Worm (Caenorhabditis elegans) whole organism, young adult: ENCODE data around the gene T07A5.7.
A peak's percentile ranks its signal among the peaks of the same experiment; 100 is the strongest.

Experiments used
- B0261.1 ChIP-seq: sonication (generic microtip); optimal IDR thresholded peaks from 2 replicates; lab custom pipeline; 2016; ENCODE audit warnings: mild to moderate bottlenecking, missing genetic modification characterization, moderate library complexity, missing compliant biosample characterization
- F57A8.1 ChIP-seq: fragments of 200-800 bp; sonication (Bioruptor generic); optimal IDR thresholded peaks from 2 replicates; lab custom pipeline; 2018; ENCODE audit warnings: mild to moderate bottlenecking, missing genetic modification characterization, moderate library complexity, missing compliant biosample characterization
- K12H6.12 ChIP-seq: fragments of 200-800 bp; sonication (Bioruptor generic); optimal IDR thresholded peaks from 2 replicates; lab custom pipeline; 2018; ENCODE audit warnings: mild to moderate bottlenecking, missing genetic modification characterization, missing compliant biosample characterization
- Y67H2A.10 ChIP-seq: fragments of 200-800 bp; sonication (Bioruptor generic); conservative IDR thresholded peaks from 2 replicates; pipeline ENCODE4 v1.3.6; 2022; ENCODE audit warnings: missing genetic modification reagents, missing genetic modification characterization, missing compliant biosample characterization
- Y95B8A.8 ChIP-seq: fragments of 200-800 bp; sonication (Bioruptor generic); IDR thresholded peaks from 2 replicates; pipeline ENCODE4 v1.3.6; 2022; ENCODE audit warnings: missing genetic modification reagents, missing genetic modification characterization, missing compliant biosample characterization
- akir-1 ChIP-seq: fragments of 200-800 bp; sonication (Bioruptor generic); optimal IDR thresholded peaks from 2 replicates; lab custom pipeline; 2018; ENCODE audit warnings: mild to moderate bottlenecking, missing genetic modification characterization, moderate library complexity, missing compliant biosample characterization
- aptf-2 ChIP-seq: fragments of 200-800 bp; sonication (Bioruptor generic); conservative IDR thresholded peaks from 2 replicates; pipeline ENCODE4 v1.3.6; 2022; ENCODE audit warnings: missing genetic modification reagents, missing genetic modification characterization, missing compliant biosample characterization
- aptf-3 ChIP-seq: fragments of 200-800 bp; sonication (Bioruptor generic); IDR thresholded peaks from 2 replicates; pipeline ENCODE4 v1.3.6; 2022; ENCODE audit warnings: missing genetic modification characterization, missing compliant biosample characterization
- atf-7 ChIP-seq: sonication (generic microtip); optimal IDR thresholded peaks from 2 replicates; lab custom pipeline; 2017; ENCODE audit warnings: mild to moderate bottlenecking, missing genetic modification characterization, missing compliant biosample characterization
- attf-6 ChIP-seq: fragments of 200-800 bp; sonication (Bioruptor generic); IDR thresholded peaks from 2 replicates; pipeline ENCODE4 v1.3.6; 2022; ENCODE audit warnings: missing genetic modification reagents, missing genetic modification characterization, missing compliant biosample characterization
- bed-1 ChIP-seq: fragments of 200-800 bp; sonication (Bioruptor generic); IDR thresholded peaks from 2 replicates; pipeline ENCODE4 v1.3.6; 2022; ENCODE audit warnings: missing genetic modification reagents, missing genetic modification characterization, missing compliant biosample characterization
- cebp-1 ChIP-seq, 2 experiments: fragments of 200-800 bp in 1 of 2; sonication (Bioruptor generic) in 1 of 2; sonication (generic microtip) in 1 of 2; IDR thresholded peaks in 1 of 2; optimal IDR thresholded peaks in 1 of 2; 2 replicates each; pipeline versions ENCODE4 v1.3.6 to Lab custom; 2017 to 2022; ENCODE audit warnings: missing compliant biosample characterization in 2 of 2, missing genetic modification characterization in 2 of 2, mild to moderate bottlenecking in 1 of 2, missing genetic modification reagents in 1 of 2, moderate library complexity in 1 of 2
- ceh-100 ChIP-seq: fragments of 200-800 bp; sonication (Bioruptor generic); IDR thresholded peaks from 2 replicates; pipeline ENCODE4 v1.3.6; 2022; ENCODE audit warnings: missing genetic modification reagents, missing genetic modification characterization, missing compliant biosample characterization
- ceh-58 ChIP-seq: fragments of 200-800 bp; sonication (Bioruptor generic); IDR thresholded peaks from 2 replicates; pipeline ENCODE4 v1.3.6; 2022; ENCODE audit warnings: missing genetic modification characterization, missing compliant biosample characterization
- dpff-1 ChIP-seq: sonication (generic microtip); optimal IDR thresholded peaks from 2 replicates; lab custom pipeline; 2017; ENCODE audit warnings: mild to moderate bottlenecking, missing genetic modification characterization, missing compliant biosample characterization
- dpl-1 ChIP-seq: fragments of 150-350 bp; optimal IDR thresholded peaks from 2 replicates; lab custom pipeline; 2014; ENCODE audit warnings: missing biosample characterization, missing genetic modification reagents, missing genetic modification characterization
- egl-44 ChIP-seq: fragments of 200-800 bp; sonication (Bioruptor generic); IDR thresholded peaks from 2 replicates; pipeline ENCODE4 v1.3.6; 2022; ENCODE audit warnings: missing genetic modification reagents, missing genetic modification characterization, missing compliant biosample characterization
- egrh-3 ChIP-seq: fragments of 200-800 bp; sonication (Bioruptor generic); IDR thresholded peaks from 2 replicates; pipeline ENCODE4 v1.3.6; 2022; ENCODE audit warnings: missing genetic modification reagents, missing genetic modification characterization, missing compliant biosample characterization
- fkh-3 ChIP-seq: sonication (generic microtip); optimal IDR thresholded peaks from 2 replicates; lab custom pipeline; 2016; ENCODE audit warnings: mild to moderate bottlenecking, missing genetic modification characterization, missing compliant biosample characterization
- hmg-20 ChIP-seq: fragments of 200-800 bp; sonication (Bioruptor generic); IDR thresholded peaks from 2 replicates; pipeline ENCODE4 v1.3.6; 2022; ENCODE audit warnings: missing genetic modification reagents, missing genetic modification characterization, missing compliant biosample characterization
- let-526 ChIP-seq: fragments of 200-800 bp; sonication (Bioruptor generic); IDR thresholded peaks from 2 replicates; pipeline ENCODE4 v1.3.6; 2022; ENCODE audit warnings: missing genetic modification reagents, missing genetic modification characterization, missing compliant biosample characterization
- lin-35 ChIP-seq, 3 experiments: fragments of 150-350 bp in 2 of 3; sonication (generic microtip) in 1 of 3; optimal IDR thresholded peaks; 2 replicates each; lab custom pipeline; 2014 to 2018; ENCODE audit warnings: missing biosample characterization in 3 of 3, missing genetic modification characterization in 3 of 3, missing genetic modification reagents in 3 of 3
- lin-40 ChIP-seq: sonication (generic microtip); optimal IDR thresholded peaks from 2 replicates; lab custom pipeline; 2016; ENCODE audit warnings: missing genetic modification characterization, mild to moderate bottlenecking, missing compliant biosample characterization, missing genotype, missing genetic modification reagents
- lin-54 ChIP-seq: fragments of 200-800 bp; sonication (Bioruptor generic); optimal IDR thresholded peaks from 2 replicates; lab custom pipeline; 2018; ENCODE audit warnings: mild to moderate bottlenecking, missing genetic modification characterization, missing compliant biosample characterization
- lsy-27 ChIP-seq: sonication (generic microtip); optimal IDR thresholded peaks from 2 replicates; lab custom pipeline; 2017; ENCODE audit warnings: missing genetic modification characterization, mild to moderate bottlenecking, missing compliant biosample characterization, antibody characterized with exemption, missing genotype, borderline replicate concordance; ENCODE audit not compliant: insufficient read depth
- madf-10 ChIP-seq: sonication (generic microtip); optimal IDR thresholded peaks from 2 replicates; lab custom pipeline; 2016; ENCODE audit warnings: mild to moderate bottlenecking, missing genetic modification characterization, missing compliant biosample characterization
- madf-8 ChIP-seq: fragments of 200-800 bp; sonication (Bioruptor generic); conservative IDR thresholded peaks from 2 replicates; pipeline ENCODE4 v1.3.6; 2022; ENCODE audit warnings: missing genetic modification reagents, missing genetic modification characterization, missing compliant biosample characterization
- mxl-1 ChIP-seq: sonication (generic microtip); optimal IDR thresholded peaks from 2 replicates; lab custom pipeline; 2016; ENCODE audit warnings: missing genetic modification characterization, missing compliant biosample characterization
- nfya-1 ChIP-seq: sonication (generic microtip); optimal IDR thresholded peaks from 2 replicates; lab custom pipeline; 2017; ENCODE audit warnings: antibody characterized with exemption, missing compliant biosample characterization, missing genetic modification characterization, borderline replicate concordance; ENCODE audit not compliant: insufficient read depth
- nfya-2 ChIP-seq: fragments of 200-800 bp; sonication (Bioruptor generic); IDR thresholded peaks from 2 replicates; pipeline ENCODE4 v1.3.6; 2022; ENCODE audit warnings: missing genetic modification reagents, missing genetic modification characterization, missing compliant biosample characterization
- nfyb-1 ChIP-seq: fragments of 200-800 bp; sonication (Bioruptor generic); IDR thresholded peaks from 2 replicates; pipeline ENCODE4 v1.3.6; 2022; ENCODE audit warnings: missing genetic modification reagents, missing genetic modification characterization, missing compliant biosample characterization
- nhr-120 ChIP-seq: fragments of 200-800 bp; sonication (Bioruptor generic); IDR thresholded peaks from 2 replicates; pipeline ENCODE4 v1.3.6; 2022; ENCODE audit warnings: missing genetic modification characterization, missing compliant biosample characterization
- nhr-179 ChIP-seq: sonication (generic microtip); optimal IDR thresholded peaks from 2 replicates; lab custom pipeline; 2016; ENCODE audit warnings: mild to moderate bottlenecking, missing genetic modification characterization, missing compliant biosample characterization
- nhr-80 ChIP-seq: sonication (generic microtip); optimal IDR thresholded peaks from 2 replicates; lab custom pipeline; 2016; ENCODE audit warnings: missing genetic modification characterization, missing compliant biosample characterization
- nhr-90 ChIP-seq: sonication (generic microtip); optimal IDR thresholded peaks from 2 replicates; lab custom pipeline; 2016; ENCODE audit warnings: missing genotype, mild to moderate bottlenecking, missing genetic modification characterization, missing compliant biosample characterization
- rec-8 ChIP-seq, 2 experiments: sonication (generic microtip); optimal IDR thresholded peaks; 2 replicates each; lab custom pipeline; 2016; ENCODE audit warnings: mild to moderate bottlenecking in 2 of 2, missing genetic modification characterization in 2 of 2, missing genetic modification reagents in 2 of 2, missing genotype in 2 of 2, missing biosample characterization in 1 of 2, missing compliant biosample characterization in 1 of 2, moderate library complexity in 1 of 2
- rpc-1 ChIP-seq, 2 experiments: fragments of 150-350 bp in 1 of 2; sonication (generic microtip) in 1 of 2; optimal IDR thresholded peaks; 2 replicates each; lab custom pipeline; 2014 to 2018; ENCODE audit warnings: missing biosample characterization in 1 of 2, missing genetic modification characterization in 1 of 2, missing genetic modification reagents in 1 of 2, missing genotype in 1 of 2
- snpc-1.1 ChIP-seq: sonication (generic microtip); optimal IDR thresholded peaks from 2 replicates; lab custom pipeline; 2017; ENCODE audit warnings: missing genetic modification characterization, mild to moderate bottlenecking, missing compliant biosample characterization, antibody characterized with exemption, moderate library complexity, missing genotype, missing genetic modification reagents; ENCODE audit not compliant: insufficient read depth
- snpc-3.4 ChIP-seq: sonication (generic microtip); optimal IDR thresholded peaks from 2 replicates; lab custom pipeline; 2017; ENCODE audit warnings: missing genetic modification characterization, mild to moderate bottlenecking, missing compliant biosample characterization, antibody characterized with exemption, moderate library complexity, missing genotype, missing genetic modification reagents
- tbp1 ChIP-seq: fragments of 200-800 bp; sonication (Bioruptor generic); optimal IDR thresholded peaks from 2 replicates; lab custom pipeline; 2018; ENCODE audit warnings: mild to moderate bottlenecking, missing genetic modification characterization, missing compliant biosample characterization
- tbx-9 ChIP-seq: sonication (generic microtip); optimal IDR thresholded peaks from 2 replicates; lab custom pipeline; 2016; ENCODE audit warnings: borderline replicate concordance, missing genetic modification characterization, inconsistent platforms, missing compliant biosample characterization
- unc-62 ChIP-seq: fragments of 150-350 bp; optimal IDR thresholded peaks from 2 replicates; lab custom pipeline; 2014; ENCODE audit warnings: missing biosample characterization, missing genetic modification reagents, missing genetic modification characterization
- ztf-18 ChIP-seq: sonication (generic microtip); optimal IDR thresholded peaks from 2 replicates; lab custom pipeline; 2016; ENCODE audit warnings: missing genotype, mild to moderate bottlenecking, missing genetic modification characterization, missing compliant biosample characterization
- ztf-26 ChIP-seq: sonication (generic microtip); optimal IDR thresholded peaks from 2 replicates; lab custom pipeline; 2017; ENCODE audit warnings: missing genetic modification characterization, missing compliant biosample characterization
- ztf-28 ChIP-seq: fragments of 200-800 bp; sonication (Bioruptor generic); IDR thresholded peaks from 2 replicates; pipeline ENCODE4 v1.3.6; 2022; ENCODE audit warnings: missing genetic modification reagents, missing genetic modification characterization, missing compliant biosample characterization
- ztf-6 ChIP-seq: fragments of 200-800 bp; sonication (Bioruptor generic); IDR thresholded peaks from 2 replicates; pipeline ENCODE4 v1.3.6; 2022; ENCODE audit warnings: missing genetic modification reagents, missing genetic modification characterization, missing compliant biosample characterization

The T07A5.7 gene

ce11 chrIII:10270778-10271307, 40.1 kb downstream of the T07A5.7 start, which contains the start of gene cnk-1 (continued):
- TF ChIP-seq tbx-9 (no peak), nhr-80 (tag; lab: Kevin White, UChicago) (peak; percentile 50), Y67H2A.10 (GFP tag; lab: Robert Waterston, UW) (peak; percentile 95), ztf-26 (peak; percentile 26), nfya-1 (tag; lab: Kevin White, UChicago) (no peak), bed-1 (GFP tag; lab: Robert Waterston, UW) (peak; percentile 92; the same call in 1 of the 2 replicates), lin-40 (tag; lab: Kevin White, UChicago) (peak; percentile 80), lsy-27 (tag; lab: Kevin White, UChicago) (no peak), rpc-1 (optimal IDR thresholded peaks at IDR 0.05; lab: Kevin White, UChicago) (no peak), rpc-1 (tag; optimal IDR thresholded peaks at IDR 0.05; lab: Kevin White, UChicago) (no peak), aptf-3 (GFP tag; lab: Robert Waterston, UW) (peak; percentile 93), hmg-20 (GFP tag; lab: Robert Waterston, UW) (peak; percentile 96), madf-8 (GFP tag; lab: Robert Waterston, UW) (peak; percentile 93), egl-44 (GFP tag; lab: Robert Waterston, UW) (peak; percentile 91), ztf-28 (peak; percentile 99), cebp-1 (GFP tag; IDR thresholded peaks at IDR 0.05; lab: Robert Waterston, UW) (peak; percentile 85), cebp-1 (tag; optimal IDR thresholded peaks at IDR 0.05; lab: Kevin White, UChicago) (peak; percentile 77), Y95B8A.8 (peak; percentile 97), aptf-2 (GFP tag; lab: Robert Waterston, UW) (peak; percentile 96), K12H6.12 (tag; lab: Kevin White, UChicago) (peak; percentile 77), attf-6 (GFP tag; lab: Robert Waterston, UW) (peak; percentile 81), rec-8 (tag; optimal IDR thresholded peaks at IDR 0.05; lab: Kevin White, UChicago) (peak in 1 of 2 experiments; percentile 58), fkh-3 (no peak), madf-10 (tag; lab: Kevin White, UChicago) (peak; percentile 63), ztf-18 (tag; lab: Kevin White, UChicago) (peak; percentile 91), lin-54 (peak; percentile 84), unc-62 (GFP tag; lab: Kevin White, UChicago) (no peak), lin-35 (GFP tag; optimal IDR thresholded peaks at IDR 0.05; lab: Kevin White, UChicago) (peak in 1 of 3 experiments; percentile 29), nfyb-1 (GFP tag; lab: Robert Waterston, UW) (peak; percentile 98), mxl-1 (tag; lab: Kevin White, UChicago) (no peak), dpff-1 (tag; lab: Kevin White, UChicago) (no peak), let-526 (GFP tag; lab: Robert Waterston, UW) (peak; percentile 99), F57A8.1 (GFP tag; lab: Kevin White, UChicago) (no peak), nhr-120 (GFP tag; lab: Robert Waterston, UW) (peak; percentile 94; the same call in 1 of the 2 replicates), snpc-1.1 (tag; lab: Kevin White, UChicago) (no peak), dpl-1 (GFP tag; lab: Kevin White, UChicago) (no peak), tbp1 (GFP tag; lab: Kevin White, UChicago) (peak; percentile 67), B0261.1 (tag; lab: Kevin White, UChicago) (no peak), nhr-179 (no peak), ceh-58 (GFP tag; lab: Robert Waterston, UW) (no peak), atf-7 (tag; lab: Kevin White, UChicago) (peak; percentile 69), egrh-3 (GFP tag; lab: Robert Waterston, UW) (peak; percentile 88), ztf-6 (peak; percentile 88), akir-1 (GFP tag; lab: Kevin White, UChicago) (peak; percentile 60), nhr-90 (no peak), nfya-2 (GFP tag; lab: Robert Waterston, UW) (peak; percentile 91), snpc-3.4 (tag; lab: Kevin White, UChicago) (peak; percentile 30), ceh-100 (GFP tag; lab: Robert Waterston, UW) (peak; percentile 93)
